Worm (Caenorhabditis elegans): ENCODE measurements around the gene clec-4.
"Not testable (repeated sequence)": the region's sequence is repeated elsewhere in the genome, so short reads cannot be mapped to it uniquely, and the experiment has no call there.

The clec-4 gene

ce11 chrII:12624433-12624832, 43.5 kb upstream of the clec-4 start, which contains the start of gene Y38E10A.14:
TSS of gene Y38E10A.14 (minus strand) at chrII:12624533.
- not testable (repeated sequence) for TF ChIP-seq elt-3 (tag; optimal IDR thresholded peaks at IDR 0.05); lin-11 (tag; optimal IDR thresholded peaks at IDR 0.05); ama-1 (optimal IDR thresholded peaks at IDR 0.05)

- peak; percentile 19 for TF ChIP-seq sma-3 (GFP tag; optimal IDR thresholded peaks at IDR 0.05)
- no peak for TF ChIP-seq ama-1 (optimal IDR thresholded peaks at IDR 0.05)
- peak; percentile 2 for TF ChIP-seq nhr-21 (tag; optimal IDR thresholded peaks at IDR 0.05)
- TF ChIP-seq sma-9 (GFP tag; optimal IDR thresholded peaks at IDR 0.05) = peak; percentile 56
- no peak for TF ChIP-seq sma-9 (tag; optimal IDR thresholded peaks at IDR 0.05)
These were observed 41.9 kb upstream of the clec-4 start for ce11 chrII:12622843-12623242.

- TF ChIP-seq nhr-23 (tag; optimal IDR thresholded peaks at IDR 0.05) (no peak), ZK546.5 (tag; optimal IDR thresholded peaks at IDR 0.05) (no peak), fos-1 (tag; optimal IDR thresholded peaks at IDR 0.05) (peak; percentile 10), F13H6.1 (tag; optimal IDR thresholded peaks at IDR 0.05) (no peak), nhr-129 (tag; optimal IDR thresholded peaks at IDR 0.05) (peak; percentile 46), elt-3 (tag; optimal IDR thresholded peaks at IDR 0.05) (no peak), nhr-21 (tag; optimal IDR thresholded peaks at IDR 0.05) (peak; percentile 86), nhr-77 (tag; optimal IDR thresholded peaks at IDR 0.05) (no peak), nhr-10 (tag; optimal IDR thresholded peaks at IDR 0.05) (no peak), unc-55 (GFP tag; optimal IDR thresholded peaks at IDR 0.05) (no peak), zag-1 (tag; optimal IDR thresholded peaks at IDR 0.05) (no peak), lsy-2 (tag; optimal IDR thresholded peaks at IDR 0.05) (no peak), peb-1 (tag; optimal IDR thresholded peaks at IDR 0.05) (no peak), alr-1 (tag; optimal IDR thresholded peaks at IDR 0.05) (no peak), nhr-25 (tag; optimal IDR thresholded peaks at IDR 0.05) (peak; percentile 68), ztf-11 (tag; optimal IDR thresholded peaks at IDR 0.05) (no peak), nhr-12 (tag; optimal IDR thresholded peaks at IDR 0.05) (no peak), sma-9 (GFP tag; optimal IDR thresholded peaks at IDR 0.05) (peak; percentile 97), sma-9 (tag; optimal IDR thresholded peaks at IDR 0.05) (no peak), sma-3 (GFP tag; optimal IDR thresholded peaks at IDR 0.05) (peak; percentile 82), ztf-4 (tag; optimal IDR thresholded peaks at IDR 0.05) (no peak), crh-2 (tag; optimal IDR thresholded peaks at IDR 0.05) (no peak), elt-1 (tag; optimal IDR thresholded peaks at IDR 0.05) (no peak), ceh-16 (tag; optimal IDR thresholded peaks at IDR 0.05) (no peak), gmeb-1 (tag; optimal IDR thresholded peaks at IDR 0.05) (peak; percentile 50), mdl-1 (tag; optimal IDR thresholded peaks at IDR 0.05) (peak; percentile 30 to 41)
These were observed 41.1 kb upstream of the clec-4 start, which contains the start of gene nspe-8 for ce11 chrII:12621908-12622566. TSS of gene nspe-8 (minus strand) at chrII:12621958.

- no peak for TF ChIP-seq nhr-77 (tag; optimal IDR thresholded peaks at IDR 0.05)
These were observed 39.9 kb upstream of the clec-4 start, which contains the start of gene nspe-1 for ce11 chrII:12620764-12621163. TSS of gene nspe-1 (minus strand) at chrII:12620864.

- TF ChIP-seq nhr-10 (tag; optimal IDR thresholded peaks at IDR 0.05) (no peak), mbf-1 (tag; optimal IDR thresholded peaks at IDR 0.05) (no peak), crh-2 (tag; optimal IDR thresholded peaks at IDR 0.05) (no peak), mdl-1 (tag; optimal IDR thresholded peaks at IDR 0.05) (no peak), zag-1 (tag; optimal IDR thresholded peaks at IDR 0.05) (no peak), peb-1 (tag; optimal IDR thresholded peaks at IDR 0.05) (no peak), unc-62 (GFP tag; optimal IDR thresholded peaks at IDR 0.05) (no peak), ceh-16 (tag; optimal IDR thresholded peaks at IDR 0.05) (no peak), nhr-25 (tag; optimal IDR thresholded peaks at IDR 0.05) (no peak), elt-3 (tag; optimal IDR thresholded peaks at IDR 0.05) (no peak), nhr-23 (tag; optimal IDR thresholded peaks at IDR 0.05) (no peak)
These were observed 38.4 kb upstream of the clec-4 start, which contains the start of gene nspe-2 for ce11 chrII:12619288-12619687. TSS of gene nspe-2 (minus strand) at chrII:12619388.

- TF ChIP-seq C34F6.9 (tag; optimal IDR thresholded peaks at IDR 0.05) (no peak), ztf-11 (tag; optimal IDR thresholded peaks at IDR 0.05) (no peak), sma-3 (GFP tag; optimal IDR thresholded peaks at IDR 0.05) (no peak), skn-1 (tag; optimal IDR thresholded peaks at IDR 0.05) (no peak), ZK546.5 (tag; optimal IDR thresholded peaks at IDR 0.05) (no peak), lsy-2 (tag; optimal IDR thresholded peaks at IDR 0.05) (no peak), elt-1 (tag; optimal IDR thresholded peaks at IDR 0.05) (no peak), dmd-4 (tag; optimal IDR thresholded peaks at IDR 0.05) (no peak), snpc-4 (tag; optimal IDR thresholded peaks at IDR 0.05) (no peak), sma-9 (GFP tag; optimal IDR thresholded peaks at IDR 0.05) (no peak), sma-9 (tag; optimal IDR thresholded peaks at IDR 0.05) (no peak), mdl-1 (tag; optimal IDR thresholded peaks at IDR 0.05) (no peak), lin-39 (tag; optimal IDR thresholded peaks at IDR 0.05) (no peak), mab-5 (tag; optimal IDR thresholded peaks at IDR 0.05) (no peak), lin-13 (GFP tag; optimal IDR thresholded peaks at IDR 0.05) (no peak), ceh-82 (tag; optimal IDR thresholded peaks at IDR 0.05) (no peak), ceh-16 (tag; optimal IDR thresholded peaks at IDR 0.05) (no peak), R02D3.7 (tag; optimal IDR thresholded peaks at IDR 0.05) (no peak), zag-1 (tag; optimal IDR thresholded peaks at IDR 0.05) (no peak)
These were observed 36.7 kb upstream of the clec-4 start, which contains the start of gene nspe-3 for ce11 chrII:12617586-12617985. TSS of gene nspe-3 (plus strand) at chrII:12617886.

Data from whole organism, L2 larva.